Fruit fly (Drosophila melanogaster) whole organism, embryonic: ENCODE results near the gene rho-4.

Experiments
- Adf1 ChIP-seq: fragments of 200-800 bp; sonication (Bioruptor generic); IDR thresholded peaks from 2 replicates; pipeline ENCODE4 v1.3.6; 2022; ENCODE audit warnings: missing biosample characterization, missing genetic modification characterization
- Asciz ChIP-seq: fragments of 200-800 bp; sonication (Bioruptor generic); optimal IDR thresholded peaks from 2 replicates; lab custom pipeline; 2017; ENCODE audit warnings: missing biosample characterization, mild to moderate bottlenecking, missing genetic modification characterization, missing genetic modification reagents
- B-H2 ChIP-seq: fragments of 200-800 bp; sonication (Bioruptor generic); optimal IDR thresholded peaks from 2 replicates; lab custom pipeline; 2018; ENCODE audit warnings: missing biosample characterization, mild to moderate bottlenecking, missing genetic modification characterization
- Bgb ChIP-seq: fragments of 200-800 bp; sonication (Bioruptor generic); IDR thresholded peaks from 2 replicates; pipeline ENCODE4 v1.3.6; 2022; ENCODE audit warnings: missing biosample characterization, missing genetic modification characterization; ENCODE audit not compliant: partially characterized antibody
- CG10462 ChIP-seq: fragments of 200-800 bp; sonication (Bioruptor generic); optimal IDR thresholded peaks from 2 replicates; lab custom pipeline; 2016; ENCODE audit warnings: missing biosample characterization, missing genetic modification characterization
- CG11085 ChIP-seq: fragments of 200-800 bp; sonication (Bioruptor generic); IDR thresholded peaks from 2 replicates; pipeline ENCODE4 v1.3.6; 2022; ENCODE audit warnings: missing biosample characterization, missing genetic modification characterization
- CG11723 ChIP-seq: fragments of 200-800 bp; sonication (Bioruptor generic); optimal IDR thresholded peaks from 2 replicates; lab custom pipeline; 2017; ENCODE audit warnings: missing biosample characterization, mild to moderate bottlenecking, missing genetic modification characterization
- CG12659 ChIP-seq: fragments of 200-800 bp; sonication (Bioruptor generic); optimal IDR thresholded peaks from 3 replicates; lab custom pipeline; 2017; ENCODE audit warnings: mild to moderate bottlenecking, missing biosample characterization, missing genetic modification reagents, missing genetic modification characterization
- CG1529 ChIP-seq: fragments of 200-800 bp; sonication (Bioruptor generic); optimal IDR thresholded peaks from 3 replicates; lab custom pipeline; 2018; ENCODE audit warnings: missing biosample characterization, missing genetic modification characterization
- CG3407 ChIP-seq: fragments of 200-800 bp; sonication (Bioruptor generic); optimal IDR thresholded peaks from 2 replicates; lab custom pipeline; 2018; ENCODE audit warnings: missing biosample characterization, mild to moderate bottlenecking, missing genetic modification characterization
- CG34422 ChIP-seq: fragments of 200-800 bp; sonication (Bioruptor generic); IDR thresholded peaks from 3 replicates; pipeline ENCODE4 v1.3.6; 2022; ENCODE audit warnings: missing biosample characterization, missing genetic modification characterization
- CG3726 ChIP-seq: fragments of 200-800 bp; sonication (Bioruptor generic); IDR thresholded peaks from 3 replicates; pipeline ENCODE4, ENCODE4 v1.3.6; 2022; ENCODE audit warnings: missing biosample characterization, missing genetic modification characterization
- CG42726 ChIP-seq: fragments of 200-800 bp; sonication (Bioruptor generic); IDR thresholded peaks from 2 replicates; pipeline ENCODE4 v1.3.6; 2022; ENCODE audit warnings: missing biosample characterization, missing genetic modification characterization; ENCODE audit not compliant: partially characterized antibody
- CG4820 ChIP-seq: fragments of 200-800 bp; sonication (Bioruptor generic); optimal IDR thresholded peaks from 3 replicates; lab custom pipeline; 2016; ENCODE audit warnings: missing biosample characterization, missing genetic modification characterization
- CG6272 ChIP-seq: fragments of 200-800 bp; sonication (Bioruptor generic); IDR thresholded peaks from 2 replicates; pipeline ENCODE4 v1.3.6; 2022; ENCODE audit warnings: missing biosample characterization, missing genetic modification characterization
- CG6654 ChIP-seq: fragments of 200-800 bp; sonication (Bioruptor generic); optimal IDR thresholded peaks from 2 replicates; lab custom pipeline; 2017; ENCODE audit warnings: missing biosample characterization, mild to moderate bottlenecking, missing genetic modification characterization
- CG7556 ChIP-seq: fragments of 200-800 bp; sonication (Bioruptor generic); optimal IDR thresholded peaks from 2 replicates; lab custom pipeline; 2017; ENCODE audit warnings: missing biosample characterization, mild to moderate bottlenecking, missing genetic modification characterization
- CG8924 ChIP-seq: fragments of 200-800 bp; optimal IDR thresholded peaks from 3 replicates; lab custom pipeline; 2019; ENCODE audit warnings: missing biosample characterization, mild to moderate bottlenecking, missing genetic modification characterization, moderate library complexity
- CG9437 ChIP-seq: fragments of 200-800 bp; sonication (Bioruptor generic); optimal IDR thresholded peaks from 2 replicates; lab custom pipeline; 2018; ENCODE audit warnings: missing biosample characterization, mild to moderate bottlenecking, missing genetic modification characterization
- CG9817 ChIP-seq: fragments of 200-800 bp; sonication (Bioruptor generic); optimal IDR thresholded peaks from 2 replicates; lab custom pipeline; 2018; ENCODE audit warnings: missing biosample characterization, mild to moderate bottlenecking, missing genetic modification characterization, moderate library complexity
- Chrac-16 ChIP-seq: fragments of 200-800 bp; sonication (Bioruptor generic); optimal IDR thresholded peaks from 3 replicates; lab custom pipeline; 2016; ENCODE audit warnings: missing biosample characterization, missing genetic modification characterization
- CoRest ChIP-seq: fragments of 200-800 bp; sonication (Bioruptor generic); optimal IDR thresholded peaks from 3 replicates; lab custom pipeline; 2018; ENCODE audit warnings: missing biosample characterization, mild to moderate bottlenecking, missing genetic modification characterization, moderate library complexity
- D19A ChIP-seq: fragments of 200-800 bp; optimal IDR thresholded peaks from 3 replicates; lab custom pipeline; 2019; ENCODE audit warnings: missing biosample characterization, mild to moderate bottlenecking, missing genetic modification characterization, moderate library complexity
- Doc2 ChIP-seq: fragments of 200-800 bp; sonication (Bioruptor generic); IDR thresholded peaks from 2 replicates; pipeline ENCODE4 v1.3.6; 2022; ENCODE audit warnings: missing biosample characterization, missing genetic modification characterization
- Lhr ChIP-seq: fragments of 200-800 bp; sonication (Bioruptor generic); optimal IDR thresholded peaks from 3 replicates; lab custom pipeline; 2017; ENCODE audit warnings: mild to moderate bottlenecking, missing biosample characterization, missing genetic modification reagents, missing genetic modification characterization
- Med ChIP-seq: fragments of 200-800 bp; sonication (Bioruptor generic); peaks from one replicate; lab custom pipeline; 2016; ENCODE audit warnings: missing biosample characterization, missing genetic modification characterization, mild to moderate bottlenecking, inconsistent platforms, moderate library complexity
- Meics ChIP-seq: fragments of 200-800 bp; sonication (Bioruptor generic); optimal IDR thresholded peaks from 2 replicates; lab custom pipeline; 2017; ENCODE audit warnings: missing biosample characterization, mild to moderate bottlenecking, missing genetic modification characterization
- NC2β ChIP-seq: fragments of 200-800 bp; sonication (Bioruptor generic); optimal IDR thresholded peaks from 2 replicates; lab custom pipeline; 2016; ENCODE audit warnings: missing biosample characterization, missing genetic modification characterization
- Poxn ChIP-seq: fragments of 200-800 bp; sonication (Bioruptor generic); IDR thresholded peaks from 2 replicates; pipeline ENCODE4 v1.3.6; 2022; ENCODE audit warnings: missing biosample characterization, missing genetic modification characterization
- Ssrp ChIP-seq: fragments of 200-800 bp; sonication (Bioruptor generic); optimal IDR thresholded peaks from 2 replicates; lab custom pipeline; 2018; ENCODE audit warnings: missing biosample characterization, mild to moderate bottlenecking, missing genetic modification characterization, moderate library complexity
- Taf1 ChIP-seq: fragments of 200-800 bp; sonication (Bioruptor generic); IDR thresholded peaks from 2 replicates; pipeline ENCODE4 v1.3.6; 2022; ENCODE audit warnings: missing biosample characterization, missing genetic modification characterization
- ab ChIP-seq: fragments of 200-800 bp; sonication (Bioruptor generic); optimal IDR thresholded peaks from 2 replicates; lab custom pipeline; 2016; ENCODE audit warnings: missing biosample characterization, missing genetic modification characterization
- ara ChIP-seq: fragments of 200-800 bp; sonication (Bioruptor generic); IDR thresholded peaks from 2 replicates; pipeline ENCODE4 v1.3.6; 2022; ENCODE audit warnings: missing biosample characterization, missing genetic modification characterization
- bowl ChIP-seq: fragments of 200-800 bp; sonication (Bioruptor generic); IDR thresholded peaks from 2 replicates; pipeline ENCODE4 v1.3.6; 2022; ENCODE audit warnings: missing biosample characterization, missing genetic modification characterization
- danr ChIP-seq: fragments of 200-800 bp; sonication (Bioruptor generic); IDR thresholded peaks from 2 replicates; pipeline ENCODE4 v1.3.6; 2022; ENCODE audit warnings: missing biosample characterization, missing genetic modification characterization
- esg ChIP-seq: fragments of 200-800 bp; sonication (Bioruptor generic); conservative IDR thresholded peaks from 2 replicates; pipeline ENCODE4 v1.3.6; 2022; ENCODE audit warnings: missing biosample characterization, missing genetic modification characterization
- ind ChIP-seq: fragments of 200-800 bp; sonication (Bioruptor generic); optimal IDR thresholded peaks from 3 replicates; lab custom pipeline; 2016; ENCODE audit warnings: missing biosample characterization, missing genetic modification characterization
- insv ChIP-seq, 2 experiments: fragments of 200-800 bp; sonication (Bioruptor generic); optimal IDR thresholded peaks; 3 replicates each; lab custom pipeline; 2016 to 2018; ENCODE audit warnings: missing biosample characterization in 2 of 2, missing genetic modification characterization in 2 of 2
- jumu ChIP-seq: fragments of 200-800 bp; sonication (Bioruptor generic); optimal IDR thresholded peaks from 3 replicates; lab custom pipeline; 2016; ENCODE audit warnings: missing biosample characterization, missing genetic modification characterization
- kni ChIP-seq: fragments of 200-800 bp; sonication (Bioruptor generic); optimal IDR thresholded peaks from 3 replicates; lab custom pipeline; 2017; ENCODE audit warnings: mild to moderate bottlenecking, missing biosample characterization, missing genetic modification reagents, missing genetic modification characterization
- mam ChIP-seq: fragments of 200-800 bp; sonication (Bioruptor generic); optimal IDR thresholded peaks from 3 replicates; lab custom pipeline; 2016; ENCODE audit warnings: missing biosample characterization, missing genetic modification characterization
- nerfin-1 ChIP-seq: fragments of 200-800 bp; sonication (Bioruptor generic); optimal IDR thresholded peaks from 3 replicates; lab custom pipeline; 2019; ENCODE audit warnings: missing biosample characterization, mild to moderate bottlenecking, missing genetic modification characterization, moderate library complexity
- row ChIP-seq: fragments of 200-800 bp; sonication (Bioruptor generic); IDR thresholded peaks from 3 replicates; pipeline ENCODE4 v1.3.6; 2022; ENCODE audit warnings: missing biosample characterization, missing genetic modification characterization
- ssp ChIP-seq: fragments of 200-800 bp; sonication (Bioruptor generic); IDR thresholded peaks from 2 replicates; pipeline ENCODE4 v1.3.6; 2022; ENCODE audit warnings: missing biosample characterization, missing genetic modification characterization
- sug ChIP-seq: fragments of 200-800 bp; optimal IDR thresholded peaks from 2 replicates; lab custom pipeline; 2019; ENCODE audit warnings: missing biosample characterization, mild to moderate bottlenecking, missing genetic modification characterization, moderate library complexity
- tin ChIP-seq: fragments of 200-800 bp; sonication (Bioruptor generic); optimal IDR thresholded peaks from 3 replicates; lab custom pipeline; 2016; ENCODE audit warnings: missing biosample characterization, missing genetic modification characterization
- unc-4 ChIP-seq: fragments of 200-800 bp; sonication (Bioruptor generic); IDR thresholded peaks from 2 replicates; pipeline ENCODE4 v1.3.6; 2022; ENCODE audit warnings: missing biosample characterization, missing genetic modification characterization; ENCODE audit not compliant: partially characterized antibody
- wdn ChIP-seq: fragments of 200-800 bp; sonication (Bioruptor generic); IDR thresholded peaks from 2 replicates; pipeline ENCODE4 v1.3.6; 2022; ENCODE audit warnings: missing biosample characterization, missing genetic modification characterization
- z ChIP-seq: fragments of 200-800 bp; sonication (Bioruptor generic); IDR thresholded peaks from 3 replicates; pipeline ENCODE4 v1.3.6; 2022; ENCODE audit warnings: missing biosample characterization, missing genetic modification characterization
- zf30C ChIP-seq: fragments of 200-800 bp; sonication (Bioruptor generic); optimal IDR thresholded peaks from 3 replicates; lab custom pipeline; 2018; ENCODE audit warnings: missing biosample characterization, mild to moderate bottlenecking, missing genetic modification characterization

Gene rho-4

DNA sequence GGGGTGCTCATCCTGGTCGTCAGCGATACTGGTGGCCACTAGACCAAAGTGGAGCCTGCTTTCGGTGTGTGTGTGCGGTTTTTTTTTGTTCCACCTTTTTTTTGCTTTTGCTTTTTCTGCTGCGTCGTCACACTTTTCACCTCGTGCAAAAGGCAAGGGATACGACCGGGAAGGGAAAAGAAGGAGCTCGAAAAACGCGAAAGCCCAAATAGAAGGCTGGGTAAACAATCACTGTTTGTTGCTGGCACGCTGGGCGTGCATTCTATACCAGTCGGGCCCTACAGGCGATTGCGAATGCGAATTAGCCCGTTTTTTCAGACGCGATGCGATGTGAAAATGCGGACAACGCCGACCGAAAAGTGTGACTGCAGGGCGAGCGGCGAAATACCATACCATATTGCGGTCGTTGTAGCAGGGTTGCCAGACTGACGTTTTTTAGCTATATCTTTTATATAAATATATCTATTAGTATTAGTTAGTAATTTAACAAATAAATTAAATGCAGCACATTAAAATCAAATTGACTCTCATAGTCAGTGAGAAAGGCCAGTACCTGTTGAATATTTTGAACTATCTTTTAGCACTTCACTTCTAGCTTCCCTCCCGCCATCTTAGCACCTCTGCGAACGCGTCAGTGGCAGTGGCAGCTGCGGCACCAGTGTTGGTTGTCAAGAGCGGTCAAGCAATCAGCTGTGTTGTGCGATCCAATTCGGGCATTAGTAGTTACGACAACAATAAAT is 29.5 kb upstream of the rho-4 start, which contains the start of the genes Polr2A and CG11699 (continued):
- TF ChIP-seq Bgb (GFP tag; lab: Robert Waterston, UW) (peak; percentile 31; the same call in 1 of the 2 replicates), wdn (GFP tag; lab: Robert Waterston, UW) (no peak), esg (GFP tag; lab: Robert Waterston, UW) (no peak), CG7556 (GFP tag; lab: Kevin White, UChicago) (peak; percentile 39), CG12659 (GFP tag; lab: Kevin White, UChicago) (peak; percentile 69), CG10462 (peak; percentile 4), CG11085 (GFP tag; lab: Robert Waterston, UW) (0 out of 2 replicates have a peak, but pooled peaks have one; percentile 32), Asciz (GFP tag; lab: Kevin White, UChicago) (no peak), sug (tag; lab: Kevin White, UChicago) (peak; percentile 75), Lhr (GFP tag; lab: Kevin White, UChicago) (peak; percentile 42), CG3726 (no peak), ssp (GFP tag; lab: Robert Waterston, UW) (peak; percentile 32; the same call in 1 of the 2 replicates), CG8924 (tag; lab: Kevin White, UChicago) (peak; percentile 31), CG34422 (peak; percentile 64; the same call in 1 of the 3 replicates), zf30C (GFP tag; lab: Kevin White, UChicago) (no peak), Med (GFP tag; lab: Kevin White, UChicago) (peak; percentile 42), CG11723 (GFP tag; lab: Kevin White, UChicago) (no peak), CG1529 (GFP tag; lab: Kevin White, UChicago) (no peak), CG9437 (GFP tag; lab: Kevin White, UChicago) (no peak), NC2β (GFP tag; lab: Kevin White, UChicago) (no peak), tin (GFP tag; lab: Kevin White, UChicago) (peak; percentile 19), unc-4 (0 out of 2 replicates have a peak, but pooled peaks have one; percentile 18), kni (GFP tag; lab: Kevin White, UChicago) (peak; percentile 40), Meics (GFP tag; lab: Kevin White, UChicago) (peak; percentile 44), CG3407 (no peak), Poxn (GFP tag; lab: Robert Waterston, UW) (no peak), bowl (GFP tag; lab: Robert Waterston, UW) (no peak), Taf1 (GFP tag; lab: Robert Waterston, UW) (no peak; the same call in 1 of the 2 replicates), jumu (GFP tag; lab: Kevin White, UChicago) (peak; percentile 34), CG9817 (tag; lab: Kevin White, UChicago) (peak; percentile 53), Doc2 (GFP tag; lab: Robert Waterston, UW) (no peak), nerfin-1 (tag; lab: Kevin White, UChicago) (peak; percentile 34), B-H2 (no peak), z (GFP tag; lab: Robert Waterston, UW) (no peak), ab (GFP tag; lab: Kevin White, UChicago) (no peak), CoRest (tag; lab: Kevin White, UChicago) (peak; percentile 72), row (GFP tag; lab: Robert Waterston, UW) (peak; percentile 87), insv (GFP tag; optimal IDR thresholded peaks at IDR 0.05; lab: Kevin White, UChicago) (peak in 1 of 2 experiments; percentile 53), Ssrp (tag; lab: Kevin White, UChicago) (peak; percentile 12), CG6272 (no peak; the same call in 1 of the 2 replicates), ara (no peak), mam (GFP tag; lab: Kevin White, UChicago) (peak; percentile 21), CG6654 (no peak), ind (GFP tag; lab: Kevin White, UChicago) (peak; percentile 57), Adf1 (GFP tag; lab: Robert Waterston, UW) (no peak; the same call in none of the 2 replicates), CG42726 (GFP tag; lab: Robert Waterston, UW) (no peak), Chrac-16 (GFP tag; lab: Kevin White, UChicago) (peak; percentile 36), D19A (tag; lab: Kevin White, UChicago) (peak; percentile 29), CG4820 (peak; percentile 3), danr (no peak)
